Worm (Caenorhabditis elegans): ENCODE data around the gene F53C3.4.

The F53C3.4 gene

DNA sequence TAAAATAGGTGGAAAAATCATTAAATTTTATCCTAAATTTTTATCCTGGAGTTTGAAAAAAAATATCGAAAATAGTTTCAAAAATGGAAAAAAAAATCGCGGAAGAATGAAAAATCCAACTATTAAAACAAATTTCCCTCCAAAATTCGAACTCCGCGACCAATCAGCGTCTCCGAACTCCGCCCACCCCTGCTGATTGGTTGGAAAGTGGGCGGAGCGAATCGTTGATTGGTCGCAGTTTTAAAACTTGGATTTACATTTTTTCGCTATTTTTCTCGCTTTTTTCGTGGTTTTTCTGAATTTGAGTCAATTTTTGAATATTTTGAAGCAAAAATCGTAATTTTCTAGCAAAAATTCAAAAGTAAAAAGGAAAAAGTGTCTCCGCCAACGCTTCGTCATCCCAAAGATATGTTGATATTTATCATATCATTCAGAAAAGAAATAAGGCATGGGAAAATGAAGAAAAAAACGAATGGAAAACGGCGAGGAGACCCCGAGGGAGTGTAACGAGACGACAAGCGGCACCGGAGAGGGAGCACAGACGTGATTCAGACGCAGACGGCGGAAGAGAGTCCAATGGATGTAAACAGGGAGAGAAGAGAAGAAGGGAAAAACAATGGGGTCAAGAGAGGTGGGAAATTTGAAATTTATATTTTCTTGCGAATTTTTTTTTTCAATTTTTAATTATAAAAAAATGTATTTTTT, 29.4 kb downstream of the F53C3.4 start (continued):
- TF ChIP-seq rbr-2 (tag; optimal IDR thresholded peaks at IDR 0.05) = peak; percentile 45
- peak; percentile 67 for TF ChIP-seq hmg-1.1 (GFP tag; IDR thresholded peaks at IDR 0.05)
- peak; percentile 48; the same call in 1 of the 2 replicates for TF ChIP-seq egl-43 (GFP tag; IDR thresholded peaks at IDR 0.05)
- TF ChIP-seq dpl-1 (GFP tag; optimal IDR thresholded peaks at IDR 0.05) = peak; percentile 67
- peak; percentile 51 for TF ChIP-seq mxl-3 (GFP tag; optimal IDR thresholded peaks at IDR 0.05)
- TF ChIP-seq ztf-7 (tag; optimal IDR thresholded peaks at IDR 0.05) = no peak
- peak; percentile 89 for TF ChIP-seq hlh-30 (tag; optimal IDR thresholded peaks at IDR 0.05; ENCODE audit: insufficient read depth)
- TF ChIP-seq set-16 (GFP tag; IDR thresholded peaks at IDR 0.05) = 0 out of 2 replicates have a peak, but pooled peaks have one; percentile 12

DNA sequence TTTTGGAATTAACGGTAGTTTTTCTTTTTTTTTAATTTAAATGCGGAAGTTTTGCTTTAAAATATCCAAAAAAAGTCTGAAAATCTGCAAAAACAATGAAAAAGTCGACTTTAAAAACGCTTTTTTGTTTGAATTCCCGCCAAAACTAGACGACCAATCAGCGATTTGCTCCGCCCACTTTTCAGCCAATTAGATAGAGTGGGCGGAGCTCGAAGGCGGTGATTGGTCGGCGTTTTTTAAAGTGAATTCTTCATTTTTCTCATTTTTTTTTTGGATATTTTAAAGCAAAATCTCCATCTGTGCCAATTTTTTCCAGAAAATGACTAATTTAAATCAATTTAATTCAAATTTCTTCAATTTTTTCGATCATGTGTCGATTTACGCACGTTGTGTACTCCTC, 30.0 kb downstream of the F53C3.4 start:
- TF ChIP-seq dve-1 (tag; optimal IDR thresholded peaks at IDR 0.05; ENCODE audit: insufficient read depth) (no peak), snpc-1.2 (GFP tag; IDR thresholded peaks at IDR 0.05) (no peak), pha-4 (GFP tag; IDR thresholded peaks at IDR 0.05) (no peak), pha-4 (tag; optimal IDR thresholded peaks at IDR 0.05) (no peak), daf-19 (GFP tag; conservative IDR thresholded peaks at IDR 0.05) (no peak)

DNA sequence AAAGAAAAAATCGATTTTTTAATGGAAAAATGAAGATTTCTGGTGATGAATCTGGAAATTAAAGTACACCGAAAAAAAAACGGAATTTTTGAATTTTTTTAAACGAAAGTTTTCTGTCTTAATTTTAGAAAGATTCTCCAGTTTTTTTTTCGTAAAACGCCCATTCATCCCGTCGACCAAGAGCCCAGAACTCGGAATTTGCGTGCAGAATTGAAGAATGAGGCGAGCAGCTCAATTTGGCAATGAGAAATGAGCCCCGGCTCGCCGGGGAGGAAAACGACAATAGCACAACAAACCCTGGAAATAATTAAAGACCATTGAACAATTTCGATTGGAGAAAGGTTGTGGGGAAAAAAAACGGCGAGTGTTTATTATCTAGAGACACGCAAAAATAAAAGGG, 30.6 kb downstream of the F53C3.4 start:
- TF ChIP-seq dve-1 (tag; optimal IDR thresholded peaks at IDR 0.05; ENCODE audit: insufficient read depth) (no peak), vab-7 (GFP tag; IDR thresholded peaks at IDR 0.05) (no peak), madf-5 (GFP tag; IDR thresholded peaks at IDR 0.05) (0 out of 4 replicates have a peak, but pooled peaks of 1 of the 2 experiments have one; percentile 9), egl-43 (GFP tag; IDR thresholded peaks at IDR 0.05) (peak; percentile 61; the same call in 1 of the 2 replicates), pha-4 (GFP tag; IDR thresholded peaks at IDR 0.05) (peak; percentile 23; the same call in 1 of the 2 replicates), pha-4 (tag; optimal IDR thresholded peaks at IDR 0.05) (no peak), lin-38 (GFP tag; IDR thresholded peaks at IDR 0.05) (peak; percentile 50; the same call in 1 of the 2 replicates), mxl-3 (GFP tag; optimal IDR thresholded peaks at IDR 0.05) (no peak), arid-1 (GFP tag; conservative IDR thresholded peaks at IDR 0.05) (0 out of 2 replicates have a peak, but pooled peaks have one; percentile 29), F49E8.2 (tag; optimal IDR thresholded peaks at IDR 0.05; ENCODE audit: borderline replicate concordance) (peak; percentile 15)

DNA sequence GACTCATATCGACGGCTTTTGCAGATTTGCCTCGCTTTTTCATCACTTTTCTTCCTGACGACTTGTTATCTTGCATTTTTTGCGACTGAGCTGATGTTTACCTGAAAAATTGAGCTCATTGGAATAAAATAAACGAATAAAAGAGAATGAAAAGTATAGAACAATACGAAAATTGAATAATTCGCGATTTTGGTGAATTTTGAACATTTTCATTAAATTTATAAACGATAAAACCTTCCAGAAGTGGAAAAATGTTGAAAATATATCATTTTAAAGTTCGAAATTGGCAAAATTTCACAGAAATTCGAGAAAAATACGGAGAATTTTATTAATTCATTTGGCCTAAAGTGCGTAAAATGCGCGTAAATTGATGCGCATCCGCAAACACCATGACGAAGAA, 32.4 kb downstream of the F53C3.4 start, which contains the start of gene Y14H12B.2:
Gene Y14H12B.2 (minus strand): TSS at position 101 of the 400 bp plus-strand sequence.
- TF ChIP-seq dmd-9 (GFP tag; IDR thresholded peaks at IDR 0.05) = no peak

DNA sequence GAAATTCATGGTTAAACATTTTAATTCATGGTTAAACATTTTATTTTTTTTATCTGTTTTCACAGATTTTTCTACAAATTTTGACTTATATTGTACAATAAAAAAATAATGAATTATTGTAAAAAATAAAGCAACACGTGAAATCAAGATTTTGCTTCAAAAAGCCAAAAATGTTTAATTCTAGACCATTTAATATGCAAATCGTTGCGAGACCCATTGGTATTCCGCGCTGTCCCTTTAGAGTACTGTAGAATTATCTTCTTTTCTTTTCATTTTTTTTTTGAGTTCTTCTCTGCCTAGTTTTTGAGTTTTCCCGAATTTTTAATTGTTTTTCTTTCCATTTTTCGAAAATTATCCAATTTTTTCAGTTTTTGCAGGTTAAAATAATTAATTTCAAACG, 32.9 kb downstream of the F53C3.4 start, which contains the start of gene Y14H12B.1:
Gene Y14H12B.1 (plus strand): TSS at position 363 of the 400 bp plus-strand sequence.
- TF ChIP-seq lin-39 (tag; optimal IDR thresholded peaks at IDR 0.05) (no peak), ceh-62 (tag; optimal IDR thresholded peaks at IDR 0.05) (no peak), duxl-1 (tag; optimal IDR thresholded peaks at IDR 0.05; ENCODE audit: poor library complexity) (no peak), nhr-237 (tag; optimal IDR thresholded peaks at IDR 0.05) (no peak), nhr-28 (tag; optimal IDR thresholded peaks at IDR 0.05) (no peak), dmd-6 (GFP tag; IDR thresholded peaks at IDR 0.05) (no peak), dmd-9 (GFP tag; IDR thresholded peaks at IDR 0.05) (no peak), ama-1 (optimal IDR thresholded peaks at IDR 0.05) (no peak), lin-38 (GFP tag; IDR thresholded peaks at IDR 0.05) (no peak), R02D3.7 (tag; optimal IDR thresholded peaks at IDR 0.05) (no peak), F37D6.2 (tag; optimal IDR thresholded peaks at IDR 0.05) (no peak), nhr-48 (tag; optimal IDR thresholded peaks at IDR 0.05) (no peak), hlh-30 (tag; optimal IDR thresholded peaks at IDR 0.05; ENCODE audit: insufficient read depth) (no peak), Y75B8A.6 (GFP tag; IDR thresholded peaks at IDR 0.05) (no peak), lsy-2 (tag; optimal IDR thresholded peaks at IDR 0.05) (no peak), F44E2.7 (GFP tag; IDR thresholded peaks at IDR 0.05) (no peak), saeg-2 (GFP tag; IDR thresholded peaks at IDR 0.05) (no peak)

All from whole organism, L4 larva.